Fruit fly (Drosophila melanogaster) S2 (cell line): ENCODE measurements around the gene beag.

ENCODE experiments used
- CG8478 ChIP-seq: fragments of >200 bp; optimal IDR thresholded peaks from 2 replicates; lab custom pipeline; 2018
- CTCF ChIP-seq, 2 experiments: fragments of >200 bp; optimal IDR thresholded peaks; 2 replicates each; lab custom pipeline; 2018

- no peak for TF ChIP-seq CG8478 (lab: Kevin White, UChicago)
- TF ChIP-seq CTCF (optimal IDR thresholded peaks at IDR 0.05; lab: Kevin White, UChicago): no peak
Observed at dm6 chr3R:9045733-9046132, 19.1 kb downstream of the beag start.
